Fruit fly (Drosophila melanogaster) whole organism, embryonic: Measurements from ENCODE around the gene Hsp70Ab.

ENCODE experiments used
- BtbVII ChIP-seq: fragments of 200-800 bp; sonication (Bioruptor generic); optimal IDR thresholded peaks from 3 replicates; lab custom pipeline; 2017; ENCODE audit warnings: missing biosample characterization, mild to moderate bottlenecking, missing genetic modification characterization
- Bteb2 ChIP-seq: fragments of 200-800 bp; sonication (Bioruptor generic); optimal IDR thresholded peaks from 2 replicates; lab custom pipeline; 2016; ENCODE audit warnings: missing biosample characterization, missing genetic modification characterization
- CG15696 ChIP-seq: fragments of 200-800 bp; sonication (Bioruptor generic); optimal IDR thresholded peaks from 2 replicates; lab custom pipeline; 2019; ENCODE audit warnings: missing biosample characterization, mild to moderate bottlenecking, missing genetic modification characterization, moderate library complexity
- CG17802 ChIP-seq: fragments of 200-800 bp; sonication (Bioruptor generic); optimal IDR thresholded peaks from 2 replicates; lab custom pipeline; 2018; ENCODE audit warnings: missing biosample characterization, mild to moderate bottlenecking, missing genetic modification characterization, moderate library complexity
- CG17829 ChIP-seq: fragments of 200-800 bp; optimal IDR thresholded peaks from 2 replicates; lab custom pipeline; 2019; ENCODE audit warnings: missing biosample characterization, mild to moderate bottlenecking, missing genetic modification characterization, moderate library complexity
- CG18011 ChIP-seq: fragments of 200-800 bp; sonication (Bioruptor generic); optimal IDR thresholded peaks from 2 replicates; lab custom pipeline; 2017; ENCODE audit warnings: missing biosample characterization, missing genetic modification characterization, mild to moderate bottlenecking, moderate library complexity, missing genotype
- CG2875 ChIP-seq: fragments of 200-800 bp; sonication (Bioruptor generic); optimal IDR thresholded peaks from 2 replicates; lab custom pipeline; 2017; ENCODE audit warnings: missing biosample characterization, mild to moderate bottlenecking, missing genetic modification characterization, missing genetic modification reagents
- CG3065 ChIP-seq: fragments of 200-800 bp; sonication (Bioruptor generic); optimal IDR thresholded peaks from 2 replicates; lab custom pipeline; 2016; ENCODE audit warnings: missing biosample characterization, missing genetic modification characterization
- CG5180 ChIP-seq: fragments of 200-800 bp; sonication (Bioruptor generic); optimal IDR thresholded peaks from 3 replicates; lab custom pipeline; 2017; ENCODE audit warnings: missing biosample characterization, missing genetic modification characterization, mild to moderate bottlenecking, moderate library complexity, missing genetic modification reagents
- CG7556 ChIP-seq: fragments of 200-800 bp; sonication (Bioruptor generic); optimal IDR thresholded peaks from 2 replicates; lab custom pipeline; 2017; ENCODE audit warnings: missing biosample characterization, mild to moderate bottlenecking, missing genetic modification characterization
- CG7987 ChIP-seq: fragments of 200-800 bp; sonication (Bioruptor generic); optimal IDR thresholded peaks from 2 replicates; lab custom pipeline; 2018; ENCODE audit warnings: missing biosample characterization, mild to moderate bottlenecking, missing genetic modification characterization, moderate library complexity
- CG8281 ChIP-seq: fragments of 200-800 bp; sonication (Bioruptor generic); optimal IDR thresholded peaks from 2 replicates; lab custom pipeline; 2018; ENCODE audit warnings: missing biosample characterization, mild to moderate bottlenecking, missing genetic modification characterization, moderate library complexity
- CG9609 ChIP-seq: fragments of 200-800 bp; sonication (Bioruptor generic); optimal IDR thresholded peaks from 3 replicates; lab custom pipeline; 2016; ENCODE audit warnings: missing biosample characterization, missing genetic modification characterization
- CG9727 ChIP-seq: fragments of 200-800 bp; sonication (Bioruptor generic); optimal IDR thresholded peaks from 3 replicates; lab custom pipeline; 2017; ENCODE audit warnings: missing biosample characterization, mild to moderate bottlenecking, missing genetic modification characterization
- CG9876 ChIP-seq: fragments of 200-800 bp; sonication (Bioruptor generic); optimal IDR thresholded peaks from 2 replicates; lab custom pipeline; 2016; ENCODE audit warnings: missing biosample characterization, missing genetic modification characterization
- Dek ChIP-seq: fragments of 200-800 bp; sonication (Bioruptor generic); optimal IDR thresholded peaks from 3 replicates; lab custom pipeline; 2019; ENCODE audit warnings: missing biosample characterization, mild to moderate bottlenecking, missing genetic modification characterization, moderate library complexity
- Dip2 ChIP-seq: fragments of 200-800 bp; sonication (Bioruptor generic); IDR thresholded peaks from 2 replicates; pipeline ENCODE4 v1.3.6; 2022; ENCODE audit warnings: missing biosample characterization, missing genetic modification characterization
- Dref ChIP-seq: fragments of 200-800 bp; sonication (Bioruptor generic); IDR thresholded peaks from 2 replicates; pipeline ENCODE4 v1.3.6; 2022; ENCODE audit warnings: missing biosample characterization, missing genetic modification characterization
- Drgx ChIP-seq: fragments of 200-800 bp; sonication (Bioruptor generic); IDR thresholded peaks from 2 replicates; pipeline ENCODE4 v1.3.6; 2022; ENCODE audit warnings: missing biosample characterization, missing genetic modification characterization
- Fer2 ChIP-seq: fragments of 200-800 bp; sonication (Bioruptor generic); optimal IDR thresholded peaks from 2 replicates; lab custom pipeline; 2018; ENCODE audit warnings: missing biosample characterization, mild to moderate bottlenecking, missing genetic modification characterization, moderate library complexity
- H15 ChIP-seq: fragments of 200-800 bp; sonication (Bioruptor generic); IDR thresholded peaks from 3 replicates; pipeline ENCODE4 v1.3.6; 2022; ENCODE audit warnings: missing biosample characterization, missing genetic modification characterization
- H2.0 ChIP-seq: fragments of 200-800 bp; sonication (Bioruptor generic); IDR thresholded peaks from 2 replicates; pipeline ENCODE4 v1.3.6; 2022; ENCODE audit warnings: missing biosample characterization, missing genetic modification characterization
- HLH3B ChIP-seq: fragments of 200-800 bp; sonication (Bioruptor generic); IDR thresholded peaks from 2 replicates; pipeline ENCODE4 v1.3.6; 2022; ENCODE audit warnings: missing biosample characterization, missing genetic modification characterization
- Hand ChIP-seq: fragments of 200-800 bp; sonication (Bioruptor generic); optimal IDR thresholded peaks from 2 replicates; lab custom pipeline; 2017; ENCODE audit warnings: mild to moderate bottlenecking, missing biosample characterization, missing genetic modification reagents, missing genetic modification characterization
- Max ChIP-seq: fragments of 200-800 bp; sonication (Bioruptor generic); optimal IDR thresholded peaks from 2 replicates; lab custom pipeline; 2016; ENCODE audit warnings: missing biosample characterization, mild to moderate bottlenecking, missing genetic modification characterization
- Sry-β ChIP-seq: fragments of 200-800 bp; sonication (Bioruptor generic); optimal IDR thresholded peaks from 2 replicates; lab custom pipeline; 2018; ENCODE audit warnings: missing biosample characterization, mild to moderate bottlenecking, missing genetic modification characterization, moderate library complexity
- Taf1 ChIP-seq: fragments of 200-800 bp; sonication (Bioruptor generic); IDR thresholded peaks from 2 replicates; pipeline ENCODE4 v1.3.6; 2022; ENCODE audit warnings: missing biosample characterization, missing genetic modification characterization
- Xbp1 ChIP-seq: fragments of 200-800 bp; sonication (Bioruptor generic); optimal IDR thresholded peaks from 3 replicates; lab custom pipeline; 2016; ENCODE audit warnings: missing biosample characterization, mild to moderate bottlenecking, missing genetic modification characterization
- YL-1 ChIP-seq: fragments of 200-800 bp; sonication (Bioruptor generic); optimal IDR thresholded peaks from 3 replicates; lab custom pipeline; 2017; ENCODE audit warnings: missing biosample characterization, mild to moderate bottlenecking, missing genetic modification characterization
- bsh ChIP-seq, 2 experiments: fragments of 200-800 bp; sonication (Bioruptor generic); optimal IDR thresholded peaks; 2 replicates each; lab custom pipeline; 2017 to 2018; ENCODE audit warnings: mild to moderate bottlenecking in 2 of 2, missing biosample characterization in 2 of 2, missing genetic modification characterization in 2 of 2, moderate library complexity in 1 of 2
- corto ChIP-seq: fragments of 200-800 bp; sonication (Bioruptor generic); optimal IDR thresholded peaks from 2 replicates; lab custom pipeline; 2016; ENCODE audit warnings: missing biosample characterization, mild to moderate bottlenecking, missing genetic modification characterization, moderate library complexity
- crc ChIP-seq: fragments of 200-800 bp; sonication (Bioruptor generic); optimal IDR thresholded peaks from 2 replicates; lab custom pipeline; 2016; ENCODE audit warnings: missing biosample characterization, missing genetic modification characterization
- emc ChIP-seq: fragments of 200-800 bp; sonication (Bioruptor generic); optimal IDR thresholded peaks from 2 replicates; lab custom pipeline; 2016; ENCODE audit warnings: missing biosample characterization, missing genetic modification characterization
- ewg ChIP-seq: fragments of 200-800 bp; sonication (Bioruptor generic); optimal IDR thresholded peaks from 3 replicates; lab custom pipeline; 2017; ENCODE audit warnings: mild to moderate bottlenecking, missing biosample characterization, missing genetic modification reagents, missing genetic modification characterization
- eyg ChIP-seq: fragments of 200-800 bp; sonication (Bioruptor generic); optimal IDR thresholded peaks from 3 replicates; lab custom pipeline; 2016; ENCODE audit warnings: missing biosample characterization, missing genetic modification characterization
- gcm2 ChIP-seq: fragments of 200-800 bp; sonication (Bioruptor generic); optimal IDR thresholded peaks from 2 replicates; lab custom pipeline; 2016; ENCODE audit warnings: missing biosample characterization, missing genetic modification characterization
- grau ChIP-seq: fragments of 200-800 bp; optimal IDR thresholded peaks from 3 replicates; lab custom pipeline; 2019; ENCODE audit warnings: missing biosample characterization, mild to moderate bottlenecking, missing genetic modification characterization, moderate library complexity
- hth ChIP-seq: fragments of >200 bp; optimal IDR thresholded peaks from 2 replicates; lab custom pipeline; 2017; ENCODE audit warnings: inconsistent platforms
- ind ChIP-seq: fragments of 200-800 bp; sonication (Bioruptor generic); optimal IDR thresholded peaks from 3 replicates; lab custom pipeline; 2016; ENCODE audit warnings: missing biosample characterization, missing genetic modification characterization
- jumu ChIP-seq: fragments of 200-800 bp; sonication (Bioruptor generic); optimal IDR thresholded peaks from 3 replicates; lab custom pipeline; 2016; ENCODE audit warnings: missing biosample characterization, missing genetic modification characterization
- lmd ChIP-seq: fragments of 200-800 bp; sonication (Bioruptor generic); IDR thresholded peaks from 2 replicates; pipeline ENCODE4 v1.3.6; 2022; ENCODE audit warnings: missing biosample characterization, missing genetic modification characterization
- mam ChIP-seq: fragments of 200-800 bp; sonication (Bioruptor generic); optimal IDR thresholded peaks from 3 replicates; lab custom pipeline; 2016; ENCODE audit warnings: missing biosample characterization, missing genetic modification characterization
- odd ChIP-seq: fragments of 200-800 bp; sonication (Bioruptor generic); optimal IDR thresholded peaks from 2 replicates; lab custom pipeline; 2017; ENCODE audit warnings: missing biosample characterization, mild to moderate bottlenecking, missing genetic modification characterization
- ranshi ChIP-seq: fragments of 200-800 bp; sonication (Bioruptor generic); IDR thresholded peaks from 2 replicates; pipeline ENCODE4 v1.3.6; 2022; ENCODE audit warnings: missing biosample characterization, missing genetic modification characterization
- scrt ChIP-seq: fragments of 200-800 bp; sonication (Bioruptor generic); optimal IDR thresholded peaks from 2 replicates; lab custom pipeline; 2018; ENCODE audit warnings: missing biosample characterization, mild to moderate bottlenecking, missing genetic modification characterization, moderate library complexity
- seq ChIP-seq: fragments of 200-800 bp; sonication (Bioruptor generic); IDR thresholded peaks from 2 replicates; pipeline ENCODE4 v1.3.6; 2022; ENCODE audit warnings: missing biosample characterization, missing genetic modification characterization
- tap ChIP-seq: fragments of 200-800 bp; optimal IDR thresholded peaks from 3 replicates; lab custom pipeline; 2019; ENCODE audit warnings: missing biosample characterization, mild to moderate bottlenecking, missing genetic modification characterization, moderate library complexity
- twi ChIP-seq: fragments of 200-800 bp; optimal IDR thresholded peaks from 2 replicates; lab custom pipeline; 2019; ENCODE audit warnings: missing biosample characterization, mild to moderate bottlenecking, missing genetic modification characterization, moderate library complexity
- zen ChIP-seq: fragments of 200-800 bp; sonication (Bioruptor generic); optimal IDR thresholded peaks from 3 replicates; lab custom pipeline; 2018; ENCODE audit warnings: missing biosample characterization, mild to moderate bottlenecking, missing genetic modification characterization, moderate library complexity
- zf30C ChIP-seq: fragments of 200-800 bp; sonication (Bioruptor generic); optimal IDR thresholded peaks from 3 replicates; lab custom pipeline; 2018; ENCODE audit warnings: missing biosample characterization, mild to moderate bottlenecking, missing genetic modification characterization

Gene Hsp70Ab

dm6 chr3R:11962739-11963214 is 4.4 kb downstream of the Hsp70Ab start, which contains the start of the genes CG3281 and aurA (continued):
- TF ChIP-seq corto (peak; percentile 7), Drgx (no peak), Taf1 (0 out of 2 replicates have a peak, but pooled peaks have one; percentile 33), hth (lab: Kevin White, UChicago) (no peak), CG7987 (no peak), zf30C (GFP tag; lab: Kevin White, UChicago) (no peak), mam (GFP tag; lab: Kevin White, UChicago) (peak; percentile 85), CG9609 (GFP tag; lab: Kevin White, UChicago) (peak; percentile 78), H2.0 (GFP tag; lab: Robert Waterston, UW) (0 out of 2 replicates have a peak, but pooled peaks have one; percentile 24), Dek (tag; lab: Kevin White, UChicago) (peak; percentile 60), eyg (GFP tag; lab: Kevin White, UChicago) (peak; percentile 38), CG7556 (GFP tag; lab: Kevin White, UChicago) (peak; percentile 54), CG3065 (peak; percentile 1), gcm2 (GFP tag; lab: Kevin White, UChicago) (no peak), CG17802 (no peak), CG8281 (no peak), CG17829 (tag; lab: Kevin White, UChicago) (peak; percentile 76), Bteb2 (GFP tag; lab: Kevin White, UChicago) (peak; percentile 76), Sry-β (peak; percentile 88), CG2875 (GFP tag; lab: Kevin White, UChicago) (no peak), jumu (peak; percentile 87), HLH3B (GFP tag; lab: Robert Waterston, UW) (peak; percentile 19; the same call in 1 of the 2 replicates), Dip2 (GFP tag; lab: Robert Waterston, UW) (no peak), BtbVII (GFP tag; lab: Kevin White, UChicago) (no peak), CG18011 (peak; percentile 47), crc (GFP tag; lab: Kevin White, UChicago) (peak; percentile 68), CG9876 (GFP tag; lab: Kevin White, UChicago) (peak; percentile 68), Max (GFP tag; lab: Kevin White, UChicago) (peak; percentile 69), CG15696 (tag; lab: Kevin White, UChicago) (peak; percentile 69), twi (peak; percentile 75), ranshi (GFP tag; lab: Robert Waterston, UW) (peak; percentile 25; the same call in 1 of the 2 replicates), ewg (GFP tag; lab: Kevin White, UChicago) (peak; percentile 46), scrt (no peak), Dref (GFP tag; lab: Robert Waterston, UW) (peak; percentile 47), YL-1 (GFP tag; lab: Kevin White, UChicago) (peak; percentile 68), Hand (GFP tag; lab: Kevin White, UChicago) (no peak), bsh (GFP tag; optimal IDR thresholded peaks at IDR 0.05; lab: Kevin White, UChicago) (peak in 1 of 2 experiments; percentile 54), Fer2 (peak; percentile 67), emc (GFP tag; lab: Kevin White, UChicago) (peak; percentile 73), ind (GFP tag; lab: Kevin White, UChicago) (peak; percentile 76), Xbp1 (GFP tag; lab: Kevin White, UChicago) (peak; percentile 81), grau (peak; percentile 77), seq (GFP tag; lab: Robert Waterston, UW) (no peak), lmd (GFP tag; lab: Robert Waterston, UW) (peak; percentile 60; the same call in 1 of the 2 replicates), odd (GFP tag; lab: Kevin White, UChicago) (no peak), H15 (GFP tag; lab: Robert Waterston, UW) (peak; percentile 38; the same call in 1 of the 3 replicates), tap (tag; lab: Kevin White, UChicago) (no peak), zen (tag; lab: Kevin White, UChicago) (peak; percentile 75), CG5180 (no peak), CG9727 (GFP tag; lab: Kevin White, UChicago) (peak; percentile 76)
